Worm (Caenorhabditis elegans) whole organism, L4/young adult: ENCODE data around the gene T25B9.4.

Experiments used
- W03F9.2 ChIP-seq: fragments of 150-350 bp; optimal IDR thresholded peaks from 2 replicates; lab custom pipeline; 2014; ENCODE audit warnings: missing biosample characterization, missing genetic modification characterization
- dao-5 ChIP-seq: sonication (generic microtip); optimal IDR thresholded peaks from 2 replicates; lab custom pipeline; 2016; ENCODE audit warnings: missing genotype, missing genetic modification characterization, moderate library complexity, missing compliant biosample characterization
- him-1 ChIP-seq: sonication (generic microtip); optimal IDR thresholded peaks from 2 replicates; lab custom pipeline; 2016; ENCODE audit warnings: missing genotype, missing genetic modification reagents, missing genetic modification characterization, missing compliant biosample characterization

- TF ChIP-seq him-1 (no peak), dao-5 (tag; lab: Kevin White, UChicago) (no peak), W03F9.2 (no peak)
These were observed 3.8 kb upstream of the T25B9.4 start, which contains the start of gene ugt-54 for ce11 chrIV:10761344-10761743.
